Fruit fly (Drosophila melanogaster): ENCODE results near the gene Adi1.

The Adi1 gene

DNA sequence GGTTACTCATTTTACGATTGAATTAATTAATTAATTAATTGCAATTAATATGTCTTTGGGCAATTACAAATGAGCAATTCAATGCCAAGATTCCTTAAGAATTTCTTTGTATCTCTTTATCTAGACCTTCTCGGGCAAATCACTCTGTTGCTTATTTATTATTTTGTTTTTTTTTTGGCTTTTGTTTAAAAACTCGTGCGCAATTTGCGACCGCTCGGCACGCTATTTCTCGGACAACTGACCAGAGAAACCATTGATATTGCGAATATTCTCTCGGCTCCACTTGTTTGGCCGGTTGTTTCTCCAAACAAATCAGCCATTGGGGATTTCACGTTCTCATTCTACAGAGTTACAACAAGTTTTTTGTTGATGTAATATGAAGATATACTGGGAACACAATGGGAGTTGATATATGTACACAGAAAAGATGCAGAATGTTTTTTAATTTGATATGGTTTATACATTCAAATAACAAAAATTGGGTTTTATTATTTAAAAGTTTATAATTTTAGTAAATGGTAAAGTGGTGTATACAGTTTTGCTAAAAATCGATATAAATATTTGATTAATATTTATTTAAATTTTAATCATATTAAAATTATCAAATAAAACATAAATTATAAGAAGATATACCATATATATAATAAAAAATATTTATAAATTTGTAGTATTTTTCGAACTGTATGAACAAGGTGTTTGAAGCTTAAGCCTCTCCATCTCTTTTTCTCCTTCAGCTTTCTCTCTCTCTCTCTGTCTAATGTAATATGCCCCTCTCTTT is 33.6 kb downstream of the Adi1 start, which contains the start of gene NijA (continued):
- TF ChIP-seq CG7839 (tag; optimal IDR thresholded peaks at IDR 0.05) (peak; percentile 63), gem (tag; optimal IDR thresholded peaks at IDR 0.05) (peak; percentile 80), Doc2 (GFP tag; IDR thresholded peaks at IDR 0.05) (no peak), scrt (GFP tag; optimal IDR thresholded peaks at IDR 0.05) (no peak), CG2678 (tag; optimal IDR thresholded peaks at IDR 0.05) (peak; percentile 55), gcm (GFP tag; optimal IDR thresholded peaks at IDR 0.05) (peak; percentile 25), sisA (GFP tag; IDR thresholded peaks at IDR 0.05) (no peak), CG13894 (tag; optimal IDR thresholded peaks at IDR 0.05) (peak; percentile 19), Eip74EF (GFP tag; optimal IDR thresholded peaks at IDR 0.05) (peak in 1 of 2 experiments; percentile 9), slbo (GFP tag; IDR thresholded peaks at IDR 0.05) (peak; percentile 62), gsb-n (tag; optimal IDR thresholded peaks at IDR 0.05) (peak; percentile 66), CG15601 (tag; optimal IDR thresholded peaks at IDR 0.05) (peak; percentile 35), Hmr (GFP tag; optimal IDR thresholded peaks at IDR 0.05) (peak; percentile 46), CG10654 (GFP tag; optimal IDR thresholded peaks at IDR 0.05) (no peak), dmrt11E (tag; optimal IDR thresholded peaks at IDR 0.05) (peak; percentile 21), Deaf1 (tag; optimal IDR thresholded peaks at IDR 0.05) (peak; percentile 31), CG8924 (tag; optimal IDR thresholded peaks at IDR 0.05) (peak; percentile 65), CG11695 (GFP tag; IDR thresholded peaks at IDR 0.05) (0 out of 3 replicates have a peak, but pooled peaks have one; percentile 17), grau (tag; optimal IDR thresholded peaks at IDR 0.05) (peak; percentile 63), CG12391 (tag; optimal IDR thresholded peaks at IDR 0.05) (peak; percentile 47), CG14667 (GFP tag; IDR thresholded peaks at IDR 0.05) (no peak), CG9727 (GFP tag; optimal IDR thresholded peaks at IDR 0.05) (peak; percentile 27), lmd (GFP tag; IDR thresholded peaks at IDR 0.05) (peak; percentile 29; the same call in 1 of the 2 replicates), croc (GFP tag; conservative IDR thresholded peaks at IDR 0.05) (0 out of 3 replicates have a peak, but pooled peaks have one; percentile 15), luna (GFP tag; optimal IDR thresholded peaks at IDR 0.05) (no peak), phol (tag; optimal IDR thresholded peaks at IDR 0.05) (peak; percentile 8), Drgx (GFP tag; IDR thresholded peaks at IDR 0.05) (peak; percentile 49), lola (GFP tag; optimal IDR thresholded peaks at IDR 0.05) (peak in 1 of 3 experiments; percentile 39), al (GFP tag; IDR thresholded peaks at IDR 0.05) (no peak), B-H1 (GFP tag; IDR thresholded peaks at IDR 0.05) (no peak), Trl (optimal IDR thresholded peaks at IDR 0.05) (peak in 1 of 2 experiments; percentile 15), Trl (GFP tag; optimal IDR thresholded peaks at IDR 0.05) (no peak), CG8388 (GFP tag; optimal IDR thresholded peaks at IDR 0.05) (peak; percentile 48), CG7556 (GFP tag; optimal IDR thresholded peaks at IDR 0.05) (peak; percentile 55), Ssrp (tag; optimal IDR thresholded peaks at IDR 0.05) (peak; percentile 12), PHDP (tag; optimal IDR thresholded peaks at IDR 0.05) (peak; percentile 38), Bdp1 (GFP tag; optimal IDR thresholded peaks at IDR 0.05) (no peak), D19B (GFP tag; optimal IDR thresholded peaks at IDR 0.05) (no peak), CG31441 (GFP tag; IDR thresholded peaks at IDR 0.05) (peak; percentile 56; the same call in 1 of the 2 replicates), CG13424 (tag; optimal IDR thresholded peaks at IDR 0.05) (peak; percentile 25), D19A (tag; optimal IDR thresholded peaks at IDR 0.05) (peak; percentile 28), nmo (GFP tag; optimal IDR thresholded peaks at IDR 0.05) (peak; percentile 54), CG14710 (tag; optimal IDR thresholded peaks at IDR 0.05) (peak; percentile 32), trem (tag; optimal IDR thresholded peaks at IDR 0.05) (peak; percentile 10), Med (GFP tag) (peak; percentile 9), CG17361 (GFP tag; IDR thresholded peaks at IDR 0.05) (peak; percentile 74; the same call in 2 of the 3 replicates), CG4404 (GFP tag; IDR thresholded peaks at IDR 0.05) (no peak), unpg (GFP tag; optimal IDR thresholded peaks at IDR 0.05) (peak; percentile 49)
